Fruit fly (Drosophila melanogaster) whole organism, embryonic: ENCODE results near the gene CG3434.

Experiments
- ATbp ChIP-seq: fragments of 200-800 bp; sonication (Bioruptor generic); optimal IDR thresholded peaks from 2 replicates; lab custom pipeline; 2017; ENCODE audit warnings: missing biosample characterization, mild to moderate bottlenecking, missing genetic modification characterization, missing genetic modification reagents
- C15 ChIP-seq: fragments of 200-800 bp; sonication (Bioruptor generic); IDR thresholded peaks from 3 replicates; pipeline ENCODE4 v1.3.6; 2022; ENCODE audit warnings: missing biosample characterization, missing genetic modification characterization
- CG10209 ChIP-seq: fragments of 200-800 bp; sonication (Bioruptor generic); optimal IDR thresholded peaks from 3 replicates; lab custom pipeline; 2017; ENCODE audit warnings: missing biosample characterization, mild to moderate bottlenecking, missing genetic modification characterization, missing genetic modification reagents
- CG11504 ChIP-seq: fragments of 200-800 bp; sonication (Bioruptor generic); optimal IDR thresholded peaks from 3 replicates; lab custom pipeline; 2019; ENCODE audit warnings: missing biosample characterization, mild to moderate bottlenecking, missing genetic modification characterization, moderate library complexity
- CG12104 ChIP-seq: fragments of 200-800 bp; sonication (Bioruptor generic); optimal IDR thresholded peaks from 3 replicates; lab custom pipeline; 2016; ENCODE audit warnings: missing biosample characterization, missing genetic modification characterization
- CG1233 ChIP-seq: fragments of 200-800 bp; sonication (Bioruptor generic); optimal IDR thresholded peaks from 4 replicates; lab custom pipeline; 2018; ENCODE audit warnings: missing biosample characterization, mild to moderate bottlenecking, missing genetic modification characterization
- CG13287 ChIP-seq: fragments of 200-800 bp; sonication (Bioruptor generic); IDR thresholded peaks from 2 replicates; pipeline ENCODE4 v1.3.6; 2022; ENCODE audit warnings: missing biosample characterization, missing genetic modification characterization; ENCODE audit not compliant: partially characterized antibody
- CG13424 ChIP-seq: fragments of 200-800 bp; sonication (Bioruptor generic); optimal IDR thresholded peaks from 2 replicates; lab custom pipeline; 2019; ENCODE audit warnings: missing biosample characterization, mild to moderate bottlenecking, missing genetic modification characterization, moderate library complexity
- CG16779 ChIP-seq: fragments of 200-800 bp; sonication (Bioruptor generic); IDR thresholded peaks from 2 replicates; pipeline ENCODE4 v1.3.6; 2022; ENCODE audit warnings: missing biosample characterization, missing genetic modification characterization
- CG17359 ChIP-seq: fragments of 200-800 bp; sonication (Bioruptor generic); optimal IDR thresholded peaks from 3 replicates; lab custom pipeline; 2018; ENCODE audit warnings: missing biosample characterization, mild to moderate bottlenecking, missing genetic modification characterization, moderate library complexity
- CG18262 ChIP-seq: fragments of 200-800 bp; optimal IDR thresholded peaks from 3 replicates; lab custom pipeline; 2019; ENCODE audit warnings: missing biosample characterization, mild to moderate bottlenecking, missing genetic modification characterization, moderate library complexity
- CG18619 ChIP-seq: fragments of 200-800 bp; sonication (Bioruptor generic); optimal IDR thresholded peaks from 3 replicates; lab custom pipeline; 2017; ENCODE audit warnings: missing biosample characterization, mild to moderate bottlenecking, missing genetic modification characterization
- CG2875 ChIP-seq: fragments of 200-800 bp; sonication (Bioruptor generic); optimal IDR thresholded peaks from 2 replicates; lab custom pipeline; 2017; ENCODE audit warnings: missing biosample characterization, mild to moderate bottlenecking, missing genetic modification characterization, missing genetic modification reagents
- CG30431 ChIP-seq: fragments of 200-800 bp; sonication (Bioruptor generic); optimal IDR thresholded peaks from 2 replicates; lab custom pipeline; 2017; ENCODE audit warnings: missing biosample characterization, missing genetic modification characterization
- CG33557 ChIP-seq: fragments of 200-800 bp; sonication (Bioruptor generic); optimal IDR thresholded peaks from 2 replicates; lab custom pipeline; 2019; ENCODE audit warnings: missing biosample characterization, mild to moderate bottlenecking, missing genetic modification characterization, moderate library complexity
- CG5953 ChIP-seq: fragments of 200-800 bp; sonication (Bioruptor generic); IDR thresholded peaks from 2 replicates; pipeline ENCODE4 v1.3.6; 2022; ENCODE audit warnings: missing biosample characterization, missing genetic modification characterization
- CG6175 ChIP-seq: fragments of 200-800 bp; sonication (Bioruptor generic); IDR thresholded peaks from 3 replicates; pipeline ENCODE4 v1.3.6; 2022; ENCODE audit warnings: missing biosample characterization, missing genetic modification characterization
- CG6254 ChIP-seq: fragments of 200-800 bp; sonication (Bioruptor generic); optimal IDR thresholded peaks from 3 replicates; lab custom pipeline; 2017; ENCODE audit warnings: mild to moderate bottlenecking, missing biosample characterization, missing genetic modification reagents, missing genetic modification characterization
- CG6813 ChIP-seq: fragments of 200-800 bp; sonication (Bioruptor generic); optimal IDR thresholded peaks from 2 replicates; lab custom pipeline; 2017; ENCODE audit warnings: missing biosample characterization, missing genetic modification characterization, mild to moderate bottlenecking, moderate library complexity, missing genetic modification reagents
- CG6854 ChIP-seq: fragments of 200-800 bp; sonication (Bioruptor generic); optimal IDR thresholded peaks from 3 replicates; lab custom pipeline; 2017; ENCODE audit warnings: missing biosample characterization, mild to moderate bottlenecking, missing genetic modification characterization
- CG8281 ChIP-seq: fragments of 200-800 bp; sonication (Bioruptor generic); optimal IDR thresholded peaks from 2 replicates; lab custom pipeline; 2018; ENCODE audit warnings: missing biosample characterization, mild to moderate bottlenecking, missing genetic modification characterization, moderate library complexity
- CG8290 ChIP-seq, 3 experiments: fragments of 200-800 bp; sonication (Bioruptor generic); optimal IDR thresholded peaks; 2 replicates each; lab custom pipeline; 2016 to 2019; ENCODE audit warnings: missing biosample characterization in 3 of 3, missing genetic modification characterization in 3 of 3, mild to moderate bottlenecking in 2 of 3, moderate library complexity in 1 of 3
- CG8924 ChIP-seq: fragments of 200-800 bp; optimal IDR thresholded peaks from 3 replicates; lab custom pipeline; 2019; ENCODE audit warnings: missing biosample characterization, mild to moderate bottlenecking, missing genetic modification characterization, moderate library complexity
- CG9437 ChIP-seq: fragments of 200-800 bp; sonication (Bioruptor generic); optimal IDR thresholded peaks from 2 replicates; lab custom pipeline; 2018; ENCODE audit warnings: missing biosample characterization, mild to moderate bottlenecking, missing genetic modification characterization
- CG9609 ChIP-seq: fragments of 200-800 bp; sonication (Bioruptor generic); optimal IDR thresholded peaks from 3 replicates; lab custom pipeline; 2016; ENCODE audit warnings: missing biosample characterization, missing genetic modification characterization
- CrebB ChIP-seq: fragments of 200-800 bp; sonication (Bioruptor generic); optimal IDR thresholded peaks from 3 replicates; lab custom pipeline; 2018; ENCODE audit warnings: missing biosample characterization, mild to moderate bottlenecking, missing genetic modification characterization
- E2f1 ChIP-seq: fragments of 200-800 bp; sonication (Bioruptor generic); IDR thresholded peaks from 2 replicates; pipeline ENCODE4 v1.3.6; 2022; ENCODE audit warnings: missing biosample characterization, missing genetic modification characterization
- Eip74EF ChIP-seq, 2 experiments: fragments of 200-800 bp in 1 of 2; fragments of >200 bp in 1 of 2; sonication (Bioruptor generic) in 1 of 2; optimal IDR thresholded peaks; 2 replicates each; lab custom pipeline; 2017 to 2019; ENCODE audit warnings: missing biosample characterization in 2 of 2, missing genetic modification characterization in 2 of 2, mild to moderate bottlenecking in 1 of 2, moderate library complexity in 1 of 2
- Fer1 ChIP-seq: fragments of 200-800 bp; sonication (Bioruptor generic); optimal IDR thresholded peaks from 2 replicates; lab custom pipeline; 2017; ENCODE audit warnings: missing biosample characterization, mild to moderate bottlenecking, missing genetic modification characterization
- Fer2 ChIP-seq: fragments of 200-800 bp; sonication (Bioruptor generic); optimal IDR thresholded peaks from 2 replicates; lab custom pipeline; 2018; ENCODE audit warnings: missing biosample characterization, mild to moderate bottlenecking, missing genetic modification characterization, moderate library complexity
- Hr51 ChIP-seq, 2 experiments: fragments of 200-800 bp; sonication (Bioruptor generic); optimal IDR thresholded peaks; 2 replicates in 1 of 2; 3 replicates in 1 of 2; lab custom pipeline; 2016 to 2018; ENCODE audit warnings: missing biosample characterization in 2 of 2, missing genetic modification characterization in 2 of 2, mild to moderate bottlenecking in 1 of 2, moderate library complexity in 1 of 2
- Jarid2 ChIP-seq: fragments of 200-800 bp; sonication (Bioruptor generic); optimal IDR thresholded peaks from 3 replicates; lab custom pipeline; 2017; ENCODE audit warnings: mild to moderate bottlenecking, missing biosample characterization, missing genetic modification reagents, missing genetic modification characterization
- Max ChIP-seq: fragments of 200-800 bp; sonication (Bioruptor generic); optimal IDR thresholded peaks from 2 replicates; lab custom pipeline; 2016; ENCODE audit warnings: missing biosample characterization, mild to moderate bottlenecking, missing genetic modification characterization
- PHDP ChIP-seq: fragments of 200-800 bp; sonication (Bioruptor generic); optimal IDR thresholded peaks from 3 replicates; lab custom pipeline; 2018; ENCODE audit warnings: missing biosample characterization, mild to moderate bottlenecking, missing genetic modification characterization, moderate library complexity
- Side ChIP-seq: fragments of 200-800 bp; sonication (Bioruptor generic); optimal IDR thresholded peaks from 2 replicates; lab custom pipeline; 2016; ENCODE audit warnings: missing biosample characterization, missing genetic modification characterization
- Ssrp ChIP-seq: fragments of 200-800 bp; sonication (Bioruptor generic); optimal IDR thresholded peaks from 2 replicates; lab custom pipeline; 2018; ENCODE audit warnings: missing biosample characterization, mild to moderate bottlenecking, missing genetic modification characterization, moderate library complexity
- dm ChIP-seq: fragments of 200-800 bp; sonication (Bioruptor generic); optimal IDR thresholded peaks from 3 replicates; lab custom pipeline; 2016; ENCODE audit warnings: missing biosample characterization, missing genetic modification characterization
- grn ChIP-seq: fragments of 200-800 bp; sonication (Bioruptor generic); optimal IDR thresholded peaks from 3 replicates; lab custom pipeline; 2017; ENCODE audit warnings: missing biosample characterization, missing genetic modification characterization
- jing ChIP-seq: fragments of 200-800 bp; sonication (Bioruptor generic); optimal IDR thresholded peaks from 2 replicates; lab custom pipeline; 2018; ENCODE audit warnings: missing biosample characterization, mild to moderate bottlenecking, missing genetic modification characterization
- lilli ChIP-seq: fragments of 200-800 bp; sonication (Bioruptor generic); optimal IDR thresholded peaks from 3 replicates; lab custom pipeline; 2016; ENCODE audit warnings: missing biosample characterization, missing genetic modification characterization
- luna ChIP-seq: fragments of 200-800 bp; sonication (Bioruptor generic); optimal IDR thresholded peaks from 2 replicates; lab custom pipeline; 2016; ENCODE audit warnings: missing biosample characterization, missing genetic modification characterization
- mam ChIP-seq: fragments of 200-800 bp; sonication (Bioruptor generic); optimal IDR thresholded peaks from 3 replicates; lab custom pipeline; 2016; ENCODE audit warnings: missing biosample characterization, missing genetic modification characterization
- mirr ChIP-seq: fragments of 200-800 bp; sonication (Bioruptor generic); optimal IDR thresholded peaks from 3 replicates; lab custom pipeline; 2018; ENCODE audit warnings: missing biosample characterization, mild to moderate bottlenecking, missing genetic modification characterization
- nmo ChIP-seq: fragments of 200-800 bp; sonication (Bioruptor generic); optimal IDR thresholded peaks from 2 replicates; lab custom pipeline; 2018; ENCODE audit warnings: missing biosample characterization, mild to moderate bottlenecking, missing genetic modification characterization, moderate library complexity
- phol ChIP-seq: fragments of 200-800 bp; sonication (Bioruptor generic); optimal IDR thresholded peaks from 3 replicates; lab custom pipeline; 2018; ENCODE audit warnings: missing biosample characterization, mild to moderate bottlenecking, missing genetic modification characterization, moderate library complexity
- pzg ChIP-seq: fragments of 200-800 bp; sonication (Bioruptor generic); optimal IDR thresholded peaks from 3 replicates; lab custom pipeline; 2018; ENCODE audit warnings: missing biosample characterization, mild to moderate bottlenecking, missing genetic modification characterization, moderate library complexity
- ro ChIP-seq: fragments of 200-800 bp; sonication (Bioruptor generic); IDR thresholded peaks from 2 replicates; pipeline ENCODE4 v1.3.6; 2022; ENCODE audit warnings: missing biosample characterization, missing genetic modification characterization
- yki ChIP-seq: fragments of >200 bp; optimal IDR thresholded peaks from 3 replicates; lab custom pipeline; 2018

The CG3434 gene

dm6 chr3L:9468261-9468890, 7.8 kb upstream of the CG3434 start (continued):
- TF ChIP-seq CG12104 (GFP tag; lab: Kevin White, UChicago) (peak; percentile 41), Jarid2 (GFP tag; lab: Kevin White, UChicago) (peak; percentile 11), CG16779 (0 out of 2 replicates have a peak, but pooled peaks have one; percentile 31), CG6854 (GFP tag; lab: Kevin White, UChicago) (peak; percentile 45), CG8281 (tag; lab: Kevin White, UChicago) (no peak), Side (GFP tag; lab: Kevin White, UChicago) (no peak), CG30431 (GFP tag; lab: Kevin White, UChicago) (no peak), CG13424 (tag; lab: Kevin White, UChicago) (peak; percentile 4), CG2875 (GFP tag; lab: Kevin White, UChicago) (no peak), mam (peak; percentile 24), CrebB (no peak), CG17359 (tag; lab: Kevin White, UChicago) (peak; percentile 16), ATbp (GFP tag; lab: Kevin White, UChicago) (peak; percentile 7), luna (GFP tag; lab: Kevin White, UChicago) (no peak), CG6175 (no peak), yki (lab: Kevin White, UChicago) (no peak), Hr51 (GFP tag; optimal IDR thresholded peaks at IDR 0.05; lab: Kevin White, UChicago) (peak in 1 of 2 experiments; percentile 24), CG10209 (peak; percentile 17), CG9609 (GFP tag; lab: Kevin White, UChicago) (peak; percentile 11), nmo (GFP tag; lab: Kevin White, UChicago) (peak; percentile 38), jing (GFP tag; lab: Kevin White, UChicago) (no peak), Ssrp (tag; lab: Kevin White, UChicago) (peak; percentile 34), Max (GFP tag; lab: Kevin White, UChicago) (peak; percentile 14), CG6813 (GFP tag; lab: Kevin White, UChicago) (no peak), C15 (no peak), lilli (GFP tag; lab: Kevin White, UChicago) (peak; percentile 27), Fer1 (GFP tag; lab: Kevin White, UChicago) (peak; percentile 44), CG33557 (no peak), CG13287 (no peak), grn (GFP tag; lab: Kevin White, UChicago) (no peak), ro (no peak), PHDP (tag; lab: Kevin White, UChicago) (peak; percentile 30), CG18262 (tag; lab: Kevin White, UChicago) (peak; percentile 60), pzg (no peak), dm (GFP tag; lab: Kevin White, UChicago) (no peak), mirr (GFP tag; lab: Kevin White, UChicago) (no peak), Fer2 (tag; lab: Kevin White, UChicago) (no peak), CG11504 (tag; lab: Kevin White, UChicago) (peak; percentile 66), CG18619 (GFP tag; lab: Kevin White, UChicago) (peak; percentile 13), CG5953 (GFP tag; lab: Robert Waterston, UW) (no peak), Eip74EF (GFP tag; optimal IDR thresholded peaks at IDR 0.05; lab: Kevin White, UChicago) (peak in 1 of 2 experiments; percentile 17), CG8924 (tag; lab: Kevin White, UChicago) (peak; percentile 27), phol (peak; percentile 59), E2f1 (GFP tag; lab: Robert Waterston, UW) (no peak), CG1233 (GFP tag; lab: Kevin White, UChicago) (no peak), CG9437 (peak; percentile 11), CG6254 (GFP tag; lab: Kevin White, UChicago) (no peak), CG8290 (GFP tag; optimal IDR thresholded peaks at IDR 0.05; lab: Kevin White, UChicago) (no peak), CG8290 (tag; optimal IDR thresholded peaks at IDR 0.05; lab: Kevin White, UChicago) (peak in 1 of 2 experiments; percentile 1)
